Worm (Caenorhabditis elegans) whole organism, L1 larva: ENCODE measurements around the gene sam-10.

Experiments
- C04F5.9 ChIP-seq: sonication (generic microtip); optimal IDR thresholded peaks from 2 replicates; lab custom pipeline; 2016; ENCODE audit warnings: missing genetic modification characterization, missing compliant biosample characterization
- F16B12.6 ChIP-seq: fragments of 150-350 bp; optimal IDR thresholded peaks from 2 replicates; lab custom pipeline; 2014; ENCODE audit warnings: missing biosample characterization, missing genetic modification characterization
- aha-1 ChIP-seq: fragments of 150-350 bp; optimal IDR thresholded peaks from 2 replicates; lab custom pipeline; 2014; ENCODE audit warnings: missing biosample characterization, missing genetic modification characterization
- alr-1 ChIP-seq: fragments of 200-800 bp; sonication (Bioruptor generic); optimal IDR thresholded peaks from 2 replicates; lab custom pipeline; 2018; ENCODE audit warnings: borderline replicate concordance, mild to moderate bottlenecking, missing genetic modification characterization, missing compliant biosample characterization
- aly-2 ChIP-seq: fragments of 150-350 bp; optimal IDR thresholded peaks from 2 replicates; lab custom pipeline; 2014; ENCODE audit warnings: missing biosample characterization, missing genetic modification characterization
- ama-1 ChIP-seq: fragments of 150-350 bp; optimal IDR thresholded peaks from 2 replicates; lab custom pipeline; 2014
- blmp-1 ChIP-seq: fragments of 150-350 bp; optimal IDR thresholded peaks from 2 replicates; lab custom pipeline; 2014; ENCODE audit warnings: missing biosample characterization, missing genetic modification characterization
- ceh-63 ChIP-seq: fragments of 200-800 bp; sonication (Bioruptor generic); optimal IDR thresholded peaks from 2 replicates; lab custom pipeline; 2018; ENCODE audit warnings: mild to moderate bottlenecking, missing genetic modification characterization, missing compliant biosample characterization
- ceh-82 ChIP-seq, 3 experiments: fragments of 150-350 bp in 1 of 3; sonication (generic microtip) in 2 of 3; optimal IDR thresholded peaks; 2 replicates each; lab custom pipeline; 2014 to 2017; ENCODE audit warnings: missing biosample characterization in 3 of 3, missing genetic modification characterization in 3 of 3
- ceh-88 ChIP-seq: fragments of 200-800 bp; sonication (Bioruptor generic); IDR thresholded peaks from 2 replicates; pipeline ENCODE4 v1.3.6; 2022; ENCODE audit warnings: missing genetic modification characterization, missing compliant biosample characterization
- dpl-1 ChIP-seq, 3 experiments: fragments of 150-350 bp in 2 of 3; sonication (generic microtip) in 1 of 3; optimal IDR thresholded peaks; 2 replicates each; lab custom pipeline; 2014 to 2017; ENCODE audit warnings: missing biosample characterization in 3 of 3, missing genetic modification characterization in 3 of 3, missing genetic modification reagents in 3 of 3
- efl-3 ChIP-seq: fragments of 200-800 bp; sonication (Bioruptor generic); optimal IDR thresholded peaks from 2 replicates; lab custom pipeline; 2018; ENCODE audit warnings: mild to moderate bottlenecking, missing genetic modification characterization, missing compliant biosample characterization
- egl-13 ChIP-seq: sonication (generic microtip); optimal IDR thresholded peaks from 2 replicates; lab custom pipeline; 2016; ENCODE audit warnings: missing genotype, missing genetic modification reagents, missing genetic modification characterization, missing compliant biosample characterization
- egl-27 ChIP-seq, 2 experiments: fragments of 150-350 bp in 1 of 2; sonication (generic microtip); optimal IDR thresholded peaks; 3 replicates each; lab custom pipeline; 2017 to 2018; ENCODE audit warnings: missing biosample characterization in 2 of 2, missing genetic modification characterization in 2 of 2, missing genetic modification reagents in 2 of 2
- elt-3 ChIP-seq, 6 experiments: fragments of 150-350 bp in 1 of 6; sonication (generic microtip); optimal IDR thresholded peaks; 2 replicates each; lab custom pipeline; 2017 to 2018; ENCODE audit warnings: missing biosample characterization in 6 of 6, missing genetic modification characterization in 6 of 6, inconsistent platforms in 1 of 6
- fkh-10 ChIP-seq: sonication (generic microtip); optimal IDR thresholded peaks from 2 replicates; lab custom pipeline; 2017; ENCODE audit warnings: missing biosample characterization, missing genetic modification reagents, missing genetic modification characterization
- grh-1 ChIP-seq: fragments of 200-800 bp; sonication (Bioruptor generic); IDR thresholded peaks from 2 replicates; pipeline ENCODE4 v1.3.6; 2022; ENCODE audit warnings: missing genetic modification reagents, missing genetic modification characterization, missing compliant biosample characterization
- irx-1 ChIP-seq: sonication (generic microtip); optimal IDR thresholded peaks from 2 replicates; lab custom pipeline; 2016; ENCODE audit warnings: missing genetic modification characterization, missing compliant biosample characterization
- lin-14 ChIP-seq: fragments of 200-800 bp; sonication (Bioruptor generic); optimal IDR thresholded peaks from 2 replicates; lab custom pipeline; 2018; ENCODE audit warnings: mild to moderate bottlenecking, missing genetic modification characterization, moderate library complexity, missing compliant biosample characterization
- lin-35 ChIP-seq, 2 experiments: fragments of 150-350 bp; optimal IDR thresholded peaks; 2 replicates each; lab custom pipeline; 2014; ENCODE audit warnings: missing biosample characterization in 2 of 2, missing genetic modification characterization in 2 of 2, missing genetic modification reagents in 2 of 2
- lin-39 ChIP-seq: fragments of 150-350 bp; optimal IDR thresholded peaks from 2 replicates; lab custom pipeline; 2014; ENCODE audit warnings: missing biosample characterization, missing genetic modification reagents, missing genetic modification characterization
- lir-3 ChIP-seq: sonication (generic microtip); optimal IDR thresholded peaks from 2 replicates; lab custom pipeline; 2016; ENCODE audit warnings: mild to moderate bottlenecking, missing genetic modification characterization, moderate library complexity, missing compliant biosample characterization; ENCODE audit not compliant: poor library complexity
- lsy-2 ChIP-seq, 2 experiments: fragments of 150-350 bp; optimal IDR thresholded peaks; 2 replicates each; lab custom pipeline; 2014; ENCODE audit warnings: missing biosample characterization in 2 of 2, missing genetic modification characterization in 2 of 2
- mab-9 ChIP-seq: fragments of 200-800 bp; sonication (Bioruptor generic); IDR thresholded peaks from 2 replicates; pipeline ENCODE4 v1.3.6; 2022; ENCODE audit warnings: missing genetic modification reagents, missing genetic modification characterization, missing compliant biosample characterization
- mdl-1 ChIP-seq, 2 experiments: fragments of 150-350 bp; optimal IDR thresholded peaks; 2 replicates each; lab custom pipeline; 2014 to 2017; ENCODE audit warnings: missing biosample characterization in 2 of 2, missing genetic modification characterization in 2 of 2, inconsistent platforms in 1 of 2
- mef-2 ChIP-seq: fragments of 150-350 bp; optimal IDR thresholded peaks from 2 replicates; lab custom pipeline; 2014; ENCODE audit warnings: missing biosample characterization, missing genetic modification characterization
- mep-1 ChIP-seq: fragments of 150-350 bp; optimal IDR thresholded peaks from 2 replicates; lab custom pipeline; 2014; ENCODE audit warnings: missing biosample characterization, missing genetic modification characterization
- nhr-20 ChIP-seq: sonication (generic microtip); optimal IDR thresholded peaks from 2 replicates; lab custom pipeline; 2016; ENCODE audit warnings: mild to moderate bottlenecking, missing genetic modification characterization, missing compliant biosample characterization
- nhr-237 ChIP-seq: fragments of 150-350 bp; optimal IDR thresholded peaks from 2 replicates; lab custom pipeline; 2014; ENCODE audit warnings: missing biosample characterization, missing genetic modification characterization
- nhr-47 ChIP-seq: sonication (generic microtip); optimal IDR thresholded peaks from 2 replicates; lab custom pipeline; 2016; ENCODE audit warnings: mild to moderate bottlenecking, missing genetic modification characterization, moderate library complexity, missing compliant biosample characterization
- nhr-71 ChIP-seq: sonication (generic microtip); optimal IDR thresholded peaks from 2 replicates; lab custom pipeline; 2016; ENCODE audit warnings: mild to moderate bottlenecking, missing genetic modification characterization, moderate library complexity, missing compliant biosample characterization
- nhr-77 ChIP-seq: fragments of 150-350 bp; optimal IDR thresholded peaks from 2 replicates; lab custom pipeline; 2014; ENCODE audit warnings: missing biosample characterization, missing genetic modification characterization
- nhr-84 ChIP-seq: sonication (generic microtip); optimal IDR thresholded peaks from 2 replicates; lab custom pipeline; 2017; ENCODE audit warnings: missing biosample characterization, missing genetic modification characterization
- nhr-85 ChIP-seq: sonication (generic microtip); peaks from one replicate; lab custom pipeline; 2016; ENCODE audit warnings: missing genetic modification characterization, inconsistent platforms, missing compliant biosample characterization
- nhr-90 ChIP-seq: sonication (generic microtip); optimal IDR thresholded peaks from 2 replicates; lab custom pipeline; 2016; ENCODE audit warnings: mild to moderate bottlenecking, missing genetic modification characterization, missing compliant biosample characterization; ENCODE audit not compliant: poor library complexity
- pqm-1 ChIP-seq: sonication (generic microtip); optimal IDR thresholded peaks from 3 replicates; lab custom pipeline; 2017; ENCODE audit warnings: missing biosample characterization, missing genetic modification characterization
- snpc-4 ChIP-seq: fragments of 150-350 bp; optimal IDR thresholded peaks from 2 replicates; lab custom pipeline; 2014; ENCODE audit warnings: missing biosample characterization, missing genetic modification characterization
- snu-23 ChIP-seq: sonication (generic microtip); optimal IDR thresholded peaks from 2 replicates; lab custom pipeline; 2016; ENCODE audit warnings: missing genetic modification characterization, missing compliant biosample characterization
- sptf-1 ChIP-seq: fragments of 150-350 bp; optimal IDR thresholded peaks from 2 replicates; lab custom pipeline; 2014; ENCODE audit warnings: missing biosample characterization, missing genetic modification characterization
- swsn-7 ChIP-seq: sonication (generic microtip); optimal IDR thresholded peaks from 2 replicates; lab custom pipeline; 2016; ENCODE audit warnings: missing genetic modification characterization, missing compliant biosample characterization
- tbx-2 ChIP-seq: sonication (generic microtip); optimal IDR thresholded peaks from 2 replicates; lab custom pipeline; 2016; ENCODE audit warnings: missing genetic modification characterization, missing compliant biosample characterization
- unc-130 ChIP-seq: fragments of 150-350 bp; optimal IDR thresholded peaks from 2 replicates; lab custom pipeline; 2017; ENCODE audit warnings: missing biosample characterization, missing genetic modification characterization, inconsistent platforms
- unc-86 ChIP-seq: sonication (generic microtip); optimal IDR thresholded peaks from 2 replicates; lab custom pipeline; 2016; ENCODE audit warnings: missing genetic modification characterization, missing compliant biosample characterization
- xbp-1 ChIP-seq: sonication (generic microtip); optimal IDR thresholded peaks from 2 replicates; lab custom pipeline; 2016; ENCODE audit warnings: missing genetic modification characterization, missing compliant biosample characterization
- zag-1 ChIP-seq: fragments of 150-350 bp; optimal IDR thresholded peaks from 2 replicates; lab custom pipeline; 2014; ENCODE audit warnings: missing biosample characterization, missing genetic modification characterization
- zip-4 ChIP-seq: fragments of 200-800 bp; sonication (Bioruptor generic); optimal IDR thresholded peaks from 2 replicates; lab custom pipeline; 2018; ENCODE audit warnings: mild to moderate bottlenecking, missing genetic modification characterization, moderate library complexity, missing compliant biosample characterization
- ztf-11 ChIP-seq, 2 experiments: sonication (generic microtip); optimal IDR thresholded peaks; 2 replicates each; lab custom pipeline; 2016 to 2017; ENCODE audit warnings: missing genetic modification characterization in 2 of 2, missing biosample characterization in 1 of 2, missing compliant biosample characterization in 1 of 2
- ztf-4 ChIP-seq: fragments of 150-350 bp; optimal IDR thresholded peaks from 2 replicates; lab custom pipeline; 2014; ENCODE audit warnings: missing biosample characterization, missing genetic modification characterization

sam-10 gene

DNA sequence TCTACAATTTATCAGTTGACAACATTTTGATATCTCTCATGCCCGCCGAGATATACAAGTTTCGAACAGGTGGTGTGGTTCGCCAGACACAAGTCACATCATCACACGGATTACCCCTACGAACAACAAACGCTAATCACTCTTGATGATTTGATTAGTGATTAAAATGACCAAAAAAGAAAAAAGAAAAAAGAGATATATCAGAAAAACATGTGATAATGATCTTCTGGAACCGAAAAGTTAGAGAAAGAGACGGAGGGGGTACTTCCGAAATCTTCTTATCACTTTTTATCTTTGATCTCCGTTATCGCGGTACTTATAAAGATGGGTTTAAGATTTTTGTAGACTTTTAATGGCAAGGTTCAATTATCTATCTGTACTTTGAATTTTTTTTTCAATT is 37.4 kb downstream of the sam-10 start (continued):
- TF ChIP-seq elt-3 (tag; optimal IDR thresholded peaks at IDR 0.05; lab: Kevin White, UChicago), result peak in 5 of 6 experiments; percentile 82 to 96 (median 93)
- TF ChIP-seq fkh-10, result no peak
- peak in 1 of 2 experiments; percentile 35 for TF ChIP-seq lin-35 (GFP tag; optimal IDR thresholded peaks at IDR 0.05; lab: Kevin White, UChicago)
- no peak for TF ChIP-seq mep-1 (tag; lab: Kevin White, UChicago)
- TF ChIP-seq nhr-85 (tag; lab: Kevin White, UChicago), result peak; percentile 92
- no peak for TF ChIP-seq mdl-1 (tag; optimal IDR thresholded peaks at IDR 0.05; lab: Kevin White, UChicago)
- no peak for TF ChIP-seq unc-86 (tag; lab: Kevin White, UChicago)
- no peak for TF ChIP-seq zag-1 (tag; lab: Kevin White, UChicago)
- peak; percentile 15 for TF ChIP-seq nhr-90 (tag; lab: Kevin White, UChicago)
- no peak for TF ChIP-seq lir-3 (tag; lab: Kevin White, UChicago)
- TF ChIP-seq aly-2 (tag; lab: Kevin White, UChicago), result no peak
- TF ChIP-seq pqm-1 (tag; lab: Kevin White, UChicago), result no peak
- TF ChIP-seq sptf-1 (tag; lab: Kevin White, UChicago), result no peak
- TF ChIP-seq lin-14 (GFP tag; lab: Kevin White, UChicago), result peak; percentile 79
- no peak for TF ChIP-seq ztf-4 (tag; lab: Kevin White, UChicago)
- peak in 1 of 2 experiments; percentile 29 for TF ChIP-seq lsy-2 (tag; optimal IDR thresholded peaks at IDR 0.05; lab: Kevin White, UChicago)
- TF ChIP-seq aha-1 (tag; lab: Kevin White, UChicago), result no peak

DNA sequence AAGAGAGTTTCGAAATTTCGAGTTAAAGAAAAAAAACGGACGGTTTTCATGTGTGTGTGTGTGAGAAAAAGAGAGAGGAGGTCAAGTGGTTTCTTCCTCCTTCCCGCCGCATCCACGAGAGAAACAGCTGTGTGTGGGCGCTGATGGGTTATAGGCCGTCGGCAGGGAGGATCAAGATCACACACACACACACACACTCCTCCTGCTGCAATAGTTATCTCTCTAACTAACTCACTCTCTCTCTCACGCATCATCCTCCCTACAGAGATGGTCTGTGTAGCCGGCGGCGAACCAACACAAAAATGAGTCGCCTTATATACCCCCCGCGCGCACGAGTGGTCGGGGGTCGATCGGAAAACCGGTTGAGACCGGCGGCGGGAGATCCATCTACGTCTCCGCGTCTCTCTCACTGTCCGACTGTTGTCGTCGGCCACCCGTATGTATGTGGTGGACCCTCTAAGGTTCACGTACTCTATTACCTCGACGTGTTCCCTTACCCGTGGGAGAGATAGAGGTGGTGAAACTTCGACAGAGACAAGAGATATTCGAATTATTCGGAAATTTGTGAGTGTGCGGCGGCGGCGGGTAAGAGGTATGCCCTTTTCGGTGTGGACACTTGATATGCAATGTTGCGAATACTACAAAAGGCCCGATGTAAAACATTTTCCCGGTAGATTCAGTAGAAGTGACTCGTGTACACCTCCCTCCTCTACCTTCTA is 38.8 kb downstream of the sam-10 start:
- TF ChIP-seq mab-9 (peak; percentile 13; the same call in 1 of the 2 replicates), lin-35 (GFP tag; optimal IDR thresholded peaks at IDR 0.05; lab: Kevin White, UChicago) (peak; percentile 31 to 68), efl-3 (no peak), elt-3 (tag; optimal IDR thresholded peaks at IDR 0.05; lab: Kevin White, UChicago) (peak in 5 of 6 experiments; percentile 40 to 80 (median 67)), swsn-7 (tag; lab: Kevin White, UChicago) (peak; percentile 79), nhr-20 (peak; percentile 94), zip-4 (GFP tag; lab: Kevin White, UChicago) (no peak), snu-23 (peak; percentile 90), ceh-88 (peak; percentile 70), aha-1 (tag; lab: Kevin White, UChicago) (peak; percentile 55), lin-39 (tag; lab: Kevin White, UChicago) (no peak), mdl-1 (tag; optimal IDR thresholded peaks at IDR 0.05; lab: Kevin White, UChicago) (peak in 1 of 2 experiments; percentile 81), ceh-63 (no peak), blmp-1 (tag; lab: Kevin White, UChicago) (peak; percentile 68), ztf-4 (tag; lab: Kevin White, UChicago) (peak; percentile 65), nhr-47 (tag; lab: Kevin White, UChicago) (peak; percentile 85), egl-27 (tag; optimal IDR thresholded peaks at IDR 0.05; lab: Kevin White, UChicago) (peak in 1 of 2 experiments; percentile 48), nhr-77 (peak; percentile 75), ztf-11 (tag; optimal IDR thresholded peaks at IDR 0.05; lab: Kevin White, UChicago) (peak in 1 of 2 experiments; percentile 56), irx-1 (tag; lab: Kevin White, UChicago) (peak; percentile 45), mep-1 (tag; lab: Kevin White, UChicago) (peak; percentile 64), ama-1 (lab: Kevin White, UChicago) (peak; percentile 95), alr-1 (tag; lab: Kevin White, UChicago) (no peak), F16B12.6 (no peak), mef-2 (tag; lab: Kevin White, UChicago) (no peak), nhr-84 (tag; lab: Kevin White, UChicago) (no peak), unc-130 (tag; lab: Kevin White, UChicago) (peak; percentile 91), nhr-237 (peak; percentile 59), xbp-1 (peak; percentile 62), ceh-82 (tag; optimal IDR thresholded peaks at IDR 0.05; lab: Kevin White, UChicago) (peak in 1 of 3 experiments; percentile 34), tbx-2 (tag; lab: Kevin White, UChicago) (peak; percentile 78), snpc-4 (tag; lab: Kevin White, UChicago) (peak; percentile 3), nhr-71 (tag; lab: Kevin White, UChicago) (peak; percentile 93), nhr-90 (tag; lab: Kevin White, UChicago) (peak; percentile 94), egl-13 (tag; lab: Kevin White, UChicago) (no peak), nhr-85 (tag; lab: Kevin White, UChicago) (peak; percentile 99), grh-1 (peak; percentile 100), C04F5.9 (tag; lab: Kevin White, UChicago) (peak; percentile 12), dpl-1 (GFP tag; optimal IDR thresholded peaks at IDR 0.05; lab: Kevin White, UChicago) (peak; percentile 15 to 41 (median 18))
